Fruit fly (Drosophila melanogaster) whole organism, prepupa: ENCODE results near the gene CG42716.
A peak's percentile ranks its signal among the peaks of the same experiment; 100 is the strongest.

ENCODE experiments used
- CG10631 ChIP-seq: fragments of 200-800 bp; sonication (Bioruptor generic); optimal IDR thresholded peaks from 2 replicates; lab custom pipeline; 2016; ENCODE audit warnings: missing biosample characterization, missing genetic modification characterization
- CG10669 ChIP-seq: fragments of 200-800 bp; sonication (Bioruptor generic); optimal IDR thresholded peaks from 3 replicates; lab custom pipeline; 2018; ENCODE audit warnings: missing biosample characterization, mild to moderate bottlenecking, missing genetic modification characterization, moderate library complexity
- CG11294 ChIP-seq: fragments of 200-800 bp; sonication (Bioruptor generic); IDR thresholded peaks from 2 replicates; pipeline ENCODE4 v1.3.6; 2022; ENCODE audit warnings: missing biosample characterization, missing genetic modification characterization
- CG11762 ChIP-seq: fragments of 200-800 bp; sonication (Bioruptor generic); optimal IDR thresholded peaks from 3 replicates; lab custom pipeline; 2016; ENCODE audit warnings: missing biosample characterization, missing genetic modification characterization; ENCODE audit not compliant: insufficient read depth
- CG11902 ChIP-seq: fragments of 200-800 bp; sonication (Bioruptor generic); optimal IDR thresholded peaks from 3 replicates; lab custom pipeline; 2016; ENCODE audit warnings: missing biosample characterization, missing genetic modification characterization
- CG1621 ChIP-seq: fragments of 200-800 bp; sonication (Bioruptor generic); optimal IDR thresholded peaks from 3 replicates; lab custom pipeline; 2018; ENCODE audit warnings: missing biosample characterization, mild to moderate bottlenecking, missing genetic modification characterization
- CG16779 ChIP-seq: fragments of 200-800 bp; sonication (Bioruptor generic); optimal IDR thresholded peaks from 3 replicates; lab custom pipeline; 2017; ENCODE audit warnings: missing biosample characterization, mild to moderate bottlenecking, missing genetic modification characterization
- CG3032 ChIP-seq: fragments of 200-800 bp; optimal IDR thresholded peaks from 2 replicates; lab custom pipeline; 2019; ENCODE audit warnings: missing biosample characterization, mild to moderate bottlenecking, missing genetic modification characterization, moderate library complexity
- CG34406 ChIP-seq: fragments of 200-800 bp; sonication (Bioruptor generic); optimal IDR thresholded peaks from 3 replicates; lab custom pipeline; 2016; ENCODE audit warnings: missing biosample characterization, missing genetic modification characterization
- CG3919 ChIP-seq: fragments of 200-800 bp; sonication (Bioruptor generic); optimal IDR thresholded peaks from 3 replicates; lab custom pipeline; 2016; ENCODE audit warnings: missing biosample characterization, missing genetic modification characterization
- CG6163 ChIP-seq: fragments of 200-800 bp; sonication (Bioruptor generic); IDR thresholded peaks from 3 replicates; pipeline ENCODE4 v1.3.6; 2022; ENCODE audit warnings: missing biosample characterization, missing genetic modification characterization
- CG6276 ChIP-seq: fragments of 200-800 bp; sonication (Bioruptor generic); optimal IDR thresholded peaks from 2 replicates; lab custom pipeline; 2017; ENCODE audit warnings: missing biosample characterization, mild to moderate bottlenecking, missing genetic modification characterization
- CG6792 ChIP-seq: fragments of 200-800 bp; sonication (Bioruptor generic); optimal IDR thresholded peaks from 3 replicates; lab custom pipeline; 2016; ENCODE audit warnings: missing biosample characterization, missing genetic modification characterization
- CG6808 ChIP-seq: fragments of 200-800 bp; sonication (Bioruptor generic); optimal IDR thresholded peaks from 3 replicates; lab custom pipeline; 2017; ENCODE audit warnings: missing biosample characterization, missing genetic modification characterization, mild to moderate bottlenecking, moderate library complexity, missing genetic modification reagents
- CG7368 ChIP-seq: fragments of 200-800 bp; sonication (Bioruptor generic); optimal IDR thresholded peaks from 3 replicates; lab custom pipeline; 2016; ENCODE audit warnings: missing biosample characterization, missing genetic modification characterization
- CG8119 ChIP-seq: fragments of 200-800 bp; sonication (Bioruptor generic); IDR thresholded peaks from 3 replicates; pipeline ENCODE4 v1.3.6; 2022; ENCODE audit warnings: missing biosample characterization, missing genetic modification characterization
- CG8319 ChIP-seq: fragments of 200-800 bp; sonication (Bioruptor generic); optimal IDR thresholded peaks from 3 replicates; lab custom pipeline; 2016; ENCODE audit warnings: missing biosample characterization, missing genetic modification characterization
- CG8632 ChIP-seq: fragments of 200-800 bp; sonication (Bioruptor generic); optimal IDR thresholded peaks from 3 replicates; lab custom pipeline; 2016; ENCODE audit warnings: missing biosample characterization, missing genetic modification characterization
- CG9139 ChIP-seq: fragments of 200-800 bp; sonication (Bioruptor generic); optimal IDR thresholded peaks from 3 replicates; lab custom pipeline; 2017; ENCODE audit warnings: missing biosample characterization, mild to moderate bottlenecking, missing genetic modification characterization
- Eip78C ChIP-seq: fragments of 200-800 bp; sonication (Bioruptor generic); peaks from one replicate; lab custom pipeline; 2016; ENCODE audit warnings: missing biosample characterization, missing genetic modification characterization
- Ets96B ChIP-seq: fragments of 200-800 bp; optimal IDR thresholded peaks from 2 replicates; lab custom pipeline; 2019; ENCODE audit warnings: missing biosample characterization, mild to moderate bottlenecking, missing genetic modification characterization, moderate library complexity
- Gug ChIP-seq: fragments of 200-800 bp; sonication (Bioruptor generic); IDR thresholded peaks from 2 replicates; pipeline ENCODE4 v1.3.6; 2022; ENCODE audit warnings: missing biosample characterization, missing genetic modification characterization
- Hr38 ChIP-seq: sonication (Bioruptor generic); optimal IDR thresholded peaks from 2 replicates; lab custom pipeline; 2016; ENCODE audit warnings: missing biosample characterization, missing genetic modification characterization
- Hr39 ChIP-seq: fragments of 200-800 bp; sonication (Bioruptor generic); optimal IDR thresholded peaks from 2 replicates; lab custom pipeline; 2016; ENCODE audit warnings: missing biosample characterization, missing genetic modification characterization
- Lpt ChIP-seq: fragments of 200-800 bp; sonication (Bioruptor generic); optimal IDR thresholded peaks from 3 replicates; lab custom pipeline; 2016; ENCODE audit warnings: missing biosample characterization, missing genetic modification characterization
- Met ChIP-seq: fragments of 200-800 bp; sonication (Bioruptor generic); optimal IDR thresholded peaks from 3 replicates; lab custom pipeline; 2016; ENCODE audit warnings: missing biosample characterization, missing genetic modification characterization
- Smox ChIP-seq: fragments of 200-800 bp; sonication (Bioruptor generic); optimal IDR thresholded peaks from 3 replicates; lab custom pipeline; 2016; ENCODE audit warnings: missing biosample characterization, missing genetic modification characterization
- Sox102F ChIP-seq: fragments of 200-800 bp; sonication (Bioruptor generic); optimal IDR thresholded peaks from 2 replicates; lab custom pipeline; 2016; ENCODE audit warnings: missing biosample characterization, mild to moderate bottlenecking, missing genetic modification characterization
- Sox14 ChIP-seq: fragments of 200-800 bp; sonication (Bioruptor generic); optimal IDR thresholded peaks from 3 replicates; lab custom pipeline; 2016; ENCODE audit warnings: missing biosample characterization, missing genetic modification characterization
- Sox15 ChIP-seq: fragments of 200-800 bp; sonication (Bioruptor generic); optimal IDR thresholded peaks from 3 replicates; lab custom pipeline; 2016; ENCODE audit warnings: missing biosample characterization, missing genetic modification characterization
- achi ChIP-seq: fragments of 200-800 bp; sonication (Bioruptor generic); optimal IDR thresholded peaks from 3 replicates; lab custom pipeline; 2016; ENCODE audit warnings: missing biosample characterization, missing genetic modification characterization
- cyc ChIP-seq: fragments of 200-800 bp; sonication (Bioruptor generic); optimal IDR thresholded peaks from 3 replicates; lab custom pipeline; 2016; ENCODE audit warnings: missing biosample characterization, missing genetic modification characterization
- dsx ChIP-seq: fragments of 200-800 bp; optimal IDR thresholded peaks from 3 replicates; lab custom pipeline; 2019; ENCODE audit warnings: missing biosample characterization, mild to moderate bottlenecking, missing genetic modification characterization, moderate library complexity; ENCODE audit not compliant: poor library complexity, severe bottlenecking
- eg ChIP-seq: fragments of 200-800 bp; sonication (Bioruptor generic); IDR thresholded peaks from 3 replicates; pipeline ENCODE4 v1.3.6; 2022; ENCODE audit warnings: missing biosample characterization, missing genetic modification characterization
- esn ChIP-seq: fragments of 200-800 bp; sonication (Bioruptor generic); optimal IDR thresholded peaks from 2 replicates; lab custom pipeline; 2016; ENCODE audit warnings: missing biosample characterization, mild to moderate bottlenecking, missing genetic modification characterization, moderate library complexity
- fd59A ChIP-seq: fragments of 200-800 bp; sonication (Bioruptor generic); optimal IDR thresholded peaks from 2 replicates; lab custom pipeline; 2017; ENCODE audit warnings: missing biosample characterization, mild to moderate bottlenecking, missing genetic modification characterization, missing genetic modification reagents
- fd85E ChIP-seq: fragments of 200-800 bp; sonication (Bioruptor generic); optimal IDR thresholded peaks from 3 replicates; lab custom pipeline; 2016; ENCODE audit warnings: missing biosample characterization, missing genetic modification characterization
- fkh ChIP-seq: fragments of 200-800 bp; sonication (Bioruptor generic); optimal IDR thresholded peaks from 3 replicates; lab custom pipeline; 2017; ENCODE audit warnings: missing biosample characterization, mild to moderate bottlenecking, missing genetic modification characterization, moderate library complexity
- net ChIP-seq: fragments of 200-800 bp; sonication (Bioruptor generic); optimal IDR thresholded peaks from 3 replicates; lab custom pipeline; 2016; ENCODE audit warnings: missing biosample characterization, missing genetic modification characterization
- pdm3 ChIP-seq: fragments of 200-800 bp; sonication (Bioruptor generic); optimal IDR thresholded peaks from 3 replicates; lab custom pipeline; 2016; ENCODE audit warnings: missing biosample characterization, missing genetic modification characterization
- salr ChIP-seq, 2 experiments: fragments of 200-800 bp; sonication (Bioruptor generic); optimal IDR thresholded peaks; 3 replicates each; lab custom pipeline; 2016 to 2018; ENCODE audit warnings: missing biosample characterization in 2 of 2, missing genetic modification characterization in 2 of 2, mild to moderate bottlenecking in 1 of 2
- spab ChIP-seq: fragments of 200-800 bp; sonication (Bioruptor generic); optimal IDR thresholded peaks from 2 replicates; lab custom pipeline; 2017; ENCODE audit warnings: missing biosample characterization, mild to moderate bottlenecking, missing genetic modification characterization, missing genetic modification reagents
- topi ChIP-seq: fragments of 200-800 bp; sonication (Bioruptor generic); optimal IDR thresholded peaks from 3 replicates; lab custom pipeline; 2016; ENCODE audit warnings: missing biosample characterization, missing genetic modification characterization
- vri ChIP-seq: fragments of 200-800 bp; sonication (Bioruptor generic); optimal IDR thresholded peaks from 3 replicates; lab custom pipeline; 2016; ENCODE audit warnings: missing biosample characterization, mild to moderate bottlenecking, missing genetic modification characterization

The CG42716 gene

DNA sequence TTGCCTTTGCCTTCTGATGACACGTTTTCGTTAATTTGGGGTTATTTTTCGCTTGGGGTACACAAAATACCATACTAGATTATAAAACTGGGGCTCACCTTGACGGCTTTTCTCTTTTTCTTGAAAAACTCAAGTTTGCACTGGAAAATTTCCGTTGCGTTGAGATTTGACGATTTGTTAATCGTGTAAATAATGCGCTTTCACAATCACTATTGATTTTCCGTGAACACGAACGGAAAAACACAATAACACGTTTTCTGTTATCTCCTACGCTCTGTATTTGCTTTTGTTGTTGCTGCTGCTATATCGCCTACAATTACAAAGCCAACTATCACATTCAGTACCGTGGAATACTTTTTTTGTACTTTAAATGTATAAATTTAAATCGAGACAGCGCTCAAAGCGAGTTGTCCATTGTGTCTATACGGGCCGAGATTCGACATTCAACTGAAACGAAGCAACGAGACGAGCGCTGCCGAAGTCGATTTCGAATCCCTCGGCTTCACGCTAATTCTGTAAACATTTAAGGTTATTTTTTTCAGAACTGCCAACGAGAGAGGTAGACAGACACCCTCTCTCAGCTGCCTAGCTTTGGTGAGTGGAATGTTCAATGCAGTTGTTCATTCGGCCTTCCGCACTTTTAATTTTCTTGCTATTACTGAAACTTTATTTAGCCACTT lies 12.9 kb downstream of the CG42716 start (continued):
- no peak for TF ChIP-seq Lpt (GFP tag; lab: Kevin White, UChicago)
- peak; percentile 48 for TF ChIP-seq Met
- no peak for TF ChIP-seq CG6808 (GFP tag; lab: Kevin White, UChicago)
- no peak for TF ChIP-seq Ets96B (tag; lab: Kevin White, UChicago)
- no peak for TF ChIP-seq CG11902 (GFP tag; lab: Kevin White, UChicago)
- no peak for TF ChIP-seq CG16779 (tag; lab: Kevin White, UChicago)
- TF ChIP-seq fd85E: peak; percentile 35
- TF ChIP-seq esn (GFP tag; lab: Kevin White, UChicago): no peak
- TF ChIP-seq CG11294 (GFP tag; lab: Robert Waterston, UW): no peak
- TF ChIP-seq Sox102F (GFP tag; lab: Kevin White, UChicago): peak; percentile 32
- TF ChIP-seq cyc (GFP tag; lab: Kevin White, UChicago): no peak
- no peak for TF ChIP-seq CG6792
- no peak for TF ChIP-seq CG6276 (GFP tag; lab: Kevin White, UChicago)
- no peak for TF ChIP-seq Hr39
- peak; percentile 23 for TF ChIP-seq CG8319 (GFP tag; lab: Kevin White, UChicago)
- TF ChIP-seq CG3032 (tag; lab: Kevin White, UChicago): no peak
- TF ChIP-seq eg (GFP tag; lab: Robert Waterston, UW): peak; percentile 63; the same call in 1 of the 3 replicates
- TF ChIP-seq CG9139: peak; percentile 70
- TF ChIP-seq Smox: no peak
- TF ChIP-seq CG10669: no peak
- TF ChIP-seq topi (GFP tag; lab: Kevin White, UChicago): peak; percentile 34
- TF ChIP-seq spab (GFP tag; lab: Kevin White, UChicago): no peak
- no peak for TF ChIP-seq CG34406
- no peak for TF ChIP-seq CG8632 (GFP tag; lab: Kevin White, UChicago)
- peak; percentile 58 for TF ChIP-seq vri (GFP tag; lab: Kevin White, UChicago)
- TF ChIP-seq dsx (GFP tag; lab: Kevin White, UChicago): peak; percentile 73
- no peak for TF ChIP-seq Gug

DNA sequence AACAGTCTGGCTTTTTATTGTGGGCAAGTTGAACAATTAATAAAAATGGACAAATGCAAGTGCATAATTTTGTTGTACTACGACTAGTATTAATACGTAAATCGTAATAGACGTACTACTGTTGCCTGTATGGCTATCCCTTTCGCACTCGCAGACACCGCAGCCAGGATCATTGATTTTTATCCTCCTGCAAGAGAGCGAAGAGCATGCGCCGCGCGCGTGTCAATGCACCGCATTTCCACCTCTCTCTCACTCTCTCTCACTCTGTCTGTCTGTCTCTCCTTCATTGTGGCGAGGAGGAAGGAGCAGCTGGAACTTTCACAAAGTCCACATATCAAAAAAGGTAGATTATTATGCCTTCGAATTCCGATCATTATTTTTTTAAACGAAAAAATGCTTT lies 13.5 kb downstream of the CG42716 start:
- peak; percentile 20 for TF ChIP-seq Eip78C (GFP tag; lab: Kevin White, UChicago)
- no peak for TF ChIP-seq Sox15
- TF ChIP-seq CG9139: peak; percentile 7
- TF ChIP-seq pdm3 (GFP tag; lab: Kevin White, UChicago): no peak
- TF ChIP-seq vri (GFP tag; lab: Kevin White, UChicago): no peak
- TF ChIP-seq Sox102F (GFP tag; lab: Kevin White, UChicago): no peak
- TF ChIP-seq Hr38 (GFP tag; lab: Kevin White, UChicago): no peak
- no peak for TF ChIP-seq CG3032 (tag; lab: Kevin White, UChicago)
- no peak for TF ChIP-seq CG1621 (tag; lab: Kevin White, UChicago)
- 0 out of 3 replicates have a peak, but pooled peaks have one; percentile 8 for TF ChIP-seq CG6163
- TF ChIP-seq, all 60 proteins: peak for 3

DNA sequence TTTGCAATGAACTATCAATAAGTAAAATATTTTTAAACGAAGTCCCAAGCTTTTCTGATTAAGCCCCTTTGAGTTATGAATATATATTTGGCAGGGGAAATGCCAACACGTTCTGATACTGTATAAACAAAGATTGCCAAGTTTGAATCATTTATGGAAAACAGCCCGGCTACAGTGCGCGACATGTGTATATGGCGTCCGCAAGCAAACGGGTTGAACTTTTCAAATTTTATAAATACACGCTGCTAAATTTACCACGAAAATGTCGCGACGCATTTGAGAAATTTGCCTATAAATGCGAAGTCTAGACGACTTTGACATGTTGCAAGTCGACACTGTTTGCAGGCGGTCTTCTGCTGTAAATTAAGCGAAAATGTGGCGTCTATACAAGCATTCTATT lies 14.5 kb downstream of the CG42716 start:
- TF ChIP-seq Smox (peak; percentile 65), CG11294 (GFP tag; lab: Robert Waterston, UW) (peak; percentile 45; the same call in 1 of the 2 replicates), achi (GFP tag; lab: Kevin White, UChicago) (peak; percentile 51), CG11902 (GFP tag; lab: Kevin White, UChicago) (peak; percentile 55), CG1621 (tag; lab: Kevin White, UChicago) (peak; percentile 74), pdm3 (GFP tag; lab: Kevin White, UChicago) (peak; percentile 80), CG10669 (peak; percentile 71), CG11762 (GFP tag; lab: Kevin White, UChicago) (peak; percentile 39), Hr39 (peak; percentile 80), spab (GFP tag; lab: Kevin White, UChicago) (peak; percentile 66), CG10631 (GFP tag; lab: Kevin White, UChicago) (peak; percentile 55), CG6792 (peak; percentile 59), salr (GFP tag; optimal IDR thresholded peaks at IDR 0.05; lab: Kevin White, UChicago) (peak; percentile 50 to 77), CG8632 (GFP tag; lab: Kevin White, UChicago) (peak; percentile 62), Met (peak; percentile 83), CG7368 (peak; percentile 54), esn (GFP tag; lab: Kevin White, UChicago) (peak; percentile 80), Sox14 (GFP tag; lab: Kevin White, UChicago) (peak; percentile 80), CG6163 (peak; percentile 81), CG8119 (GFP tag; lab: Robert Waterston, UW) (peak; percentile 71), CG9139 (peak; percentile 62), dsx (GFP tag; lab: Kevin White, UChicago) (no peak), Hr38 (GFP tag; lab: Kevin White, UChicago) (no peak), fd59A (GFP tag; lab: Kevin White, UChicago) (peak; percentile 59), fkh (GFP tag; lab: Kevin White, UChicago) (peak; percentile 14), Sox102F (GFP tag; lab: Kevin White, UChicago) (peak; percentile 81), Eip78C (GFP tag; lab: Kevin White, UChicago) (peak; percentile 91), net (peak; percentile 71), CG3919 (GFP tag; lab: Kevin White, UChicago) (peak; percentile 73)
